Fruit fly (Drosophila melanogaster) whole organism, prepupa: ENCODE measurements around the gene tyf.

Experiments
- CG10631 ChIP-seq: fragments of 200-800 bp; sonication (Bioruptor generic); optimal IDR thresholded peaks from 2 replicates; lab custom pipeline; 2016; ENCODE audit warnings: missing biosample characterization, missing genetic modification characterization
- CG10669 ChIP-seq: fragments of 200-800 bp; sonication (Bioruptor generic); optimal IDR thresholded peaks from 3 replicates; lab custom pipeline; 2018; ENCODE audit warnings: missing biosample characterization, mild to moderate bottlenecking, missing genetic modification characterization, moderate library complexity
- CG11294 ChIP-seq: fragments of 200-800 bp; sonication (Bioruptor generic); IDR thresholded peaks from 2 replicates; pipeline ENCODE4 v1.3.6; 2022; ENCODE audit warnings: missing biosample characterization, missing genetic modification characterization
- CG11762 ChIP-seq: fragments of 200-800 bp; sonication (Bioruptor generic); optimal IDR thresholded peaks from 3 replicates; lab custom pipeline; 2016; ENCODE audit warnings: missing biosample characterization, missing genetic modification characterization; ENCODE audit not compliant: insufficient read depth
- CG1621 ChIP-seq: fragments of 200-800 bp; sonication (Bioruptor generic); optimal IDR thresholded peaks from 3 replicates; lab custom pipeline; 2018; ENCODE audit warnings: missing biosample characterization, mild to moderate bottlenecking, missing genetic modification characterization
- CG16779 ChIP-seq: fragments of 200-800 bp; sonication (Bioruptor generic); optimal IDR thresholded peaks from 3 replicates; lab custom pipeline; 2017; ENCODE audit warnings: missing biosample characterization, mild to moderate bottlenecking, missing genetic modification characterization
- CG34406 ChIP-seq: fragments of 200-800 bp; sonication (Bioruptor generic); optimal IDR thresholded peaks from 3 replicates; lab custom pipeline; 2016; ENCODE audit warnings: missing biosample characterization, missing genetic modification characterization
- CG3919 ChIP-seq: fragments of 200-800 bp; sonication (Bioruptor generic); optimal IDR thresholded peaks from 3 replicates; lab custom pipeline; 2016; ENCODE audit warnings: missing biosample characterization, missing genetic modification characterization
- CG6163 ChIP-seq: fragments of 200-800 bp; sonication (Bioruptor generic); IDR thresholded peaks from 3 replicates; pipeline ENCODE4 v1.3.6; 2022; ENCODE audit warnings: missing biosample characterization, missing genetic modification characterization
- CG6276 ChIP-seq: fragments of 200-800 bp; sonication (Bioruptor generic); optimal IDR thresholded peaks from 2 replicates; lab custom pipeline; 2017; ENCODE audit warnings: missing biosample characterization, mild to moderate bottlenecking, missing genetic modification characterization
- CG6792 ChIP-seq: fragments of 200-800 bp; sonication (Bioruptor generic); optimal IDR thresholded peaks from 3 replicates; lab custom pipeline; 2016; ENCODE audit warnings: missing biosample characterization, missing genetic modification characterization
- CG6808 ChIP-seq: fragments of 200-800 bp; sonication (Bioruptor generic); optimal IDR thresholded peaks from 3 replicates; lab custom pipeline; 2017; ENCODE audit warnings: missing biosample characterization, missing genetic modification characterization, mild to moderate bottlenecking, moderate library complexity, missing genetic modification reagents
- CG7368 ChIP-seq: fragments of 200-800 bp; sonication (Bioruptor generic); optimal IDR thresholded peaks from 3 replicates; lab custom pipeline; 2016; ENCODE audit warnings: missing biosample characterization, missing genetic modification characterization
- CG8119 ChIP-seq: fragments of 200-800 bp; sonication (Bioruptor generic); IDR thresholded peaks from 3 replicates; pipeline ENCODE4 v1.3.6; 2022; ENCODE audit warnings: missing biosample characterization, missing genetic modification characterization
- CG8319 ChIP-seq: fragments of 200-800 bp; sonication (Bioruptor generic); optimal IDR thresholded peaks from 3 replicates; lab custom pipeline; 2016; ENCODE audit warnings: missing biosample characterization, missing genetic modification characterization
- CG9139 ChIP-seq: fragments of 200-800 bp; sonication (Bioruptor generic); optimal IDR thresholded peaks from 3 replicates; lab custom pipeline; 2017; ENCODE audit warnings: missing biosample characterization, mild to moderate bottlenecking, missing genetic modification characterization
- Eip75B ChIP-seq: fragments of 200-800 bp; sonication (Bioruptor generic); optimal IDR thresholded peaks from 3 replicates; lab custom pipeline; 2016; ENCODE audit warnings: missing biosample characterization, missing genetic modification characterization
- Eip78C ChIP-seq: fragments of 200-800 bp; sonication (Bioruptor generic); peaks from one replicate; lab custom pipeline; 2016; ENCODE audit warnings: missing biosample characterization, missing genetic modification characterization
- Eip93F ChIP-seq: fragments of 200-800 bp; sonication (Bioruptor generic); optimal IDR thresholded peaks from 2 replicates; lab custom pipeline; 2016; ENCODE audit warnings: missing biosample characterization, mild to moderate bottlenecking, missing genetic modification characterization
- Ets96B ChIP-seq: fragments of 200-800 bp; optimal IDR thresholded peaks from 2 replicates; lab custom pipeline; 2019; ENCODE audit warnings: missing biosample characterization, mild to moderate bottlenecking, missing genetic modification characterization, moderate library complexity
- Gug ChIP-seq: fragments of 200-800 bp; sonication (Bioruptor generic); IDR thresholded peaks from 2 replicates; pipeline ENCODE4 v1.3.6; 2022; ENCODE audit warnings: missing biosample characterization, missing genetic modification characterization
- Hr38 ChIP-seq: sonication (Bioruptor generic); optimal IDR thresholded peaks from 2 replicates; lab custom pipeline; 2016; ENCODE audit warnings: missing biosample characterization, missing genetic modification characterization
- Hr39 ChIP-seq: fragments of 200-800 bp; sonication (Bioruptor generic); optimal IDR thresholded peaks from 2 replicates; lab custom pipeline; 2016; ENCODE audit warnings: missing biosample characterization, missing genetic modification characterization
- Hr4 ChIP-seq: fragments of 200-800 bp; sonication (Bioruptor generic); optimal IDR thresholded peaks from 3 replicates; lab custom pipeline; 2016; ENCODE audit warnings: missing biosample characterization, missing genetic modification characterization
- Lpt ChIP-seq: fragments of 200-800 bp; sonication (Bioruptor generic); optimal IDR thresholded peaks from 3 replicates; lab custom pipeline; 2016; ENCODE audit warnings: missing biosample characterization, missing genetic modification characterization
- Met ChIP-seq: fragments of 200-800 bp; sonication (Bioruptor generic); optimal IDR thresholded peaks from 3 replicates; lab custom pipeline; 2016; ENCODE audit warnings: missing biosample characterization, missing genetic modification characterization
- Smox ChIP-seq: fragments of 200-800 bp; sonication (Bioruptor generic); optimal IDR thresholded peaks from 3 replicates; lab custom pipeline; 2016; ENCODE audit warnings: missing biosample characterization, missing genetic modification characterization
- Sox15 ChIP-seq: fragments of 200-800 bp; sonication (Bioruptor generic); optimal IDR thresholded peaks from 3 replicates; lab custom pipeline; 2016; ENCODE audit warnings: missing biosample characterization, missing genetic modification characterization
- acj6 ChIP-seq: fragments of 200-800 bp; sonication (Bioruptor generic); optimal IDR thresholded peaks from 3 replicates; lab custom pipeline; 2016; ENCODE audit warnings: missing biosample characterization, missing genetic modification characterization
- cyc ChIP-seq: fragments of 200-800 bp; sonication (Bioruptor generic); optimal IDR thresholded peaks from 3 replicates; lab custom pipeline; 2016; ENCODE audit warnings: missing biosample characterization, missing genetic modification characterization
- dac ChIP-seq: fragments of 200-800 bp; sonication (Bioruptor generic); optimal IDR thresholded peaks from 2 replicates; lab custom pipeline; 2017; ENCODE audit warnings: missing biosample characterization, mild to moderate bottlenecking, missing genetic modification characterization
- dsx ChIP-seq: fragments of 200-800 bp; optimal IDR thresholded peaks from 3 replicates; lab custom pipeline; 2019; ENCODE audit warnings: missing biosample characterization, mild to moderate bottlenecking, missing genetic modification characterization, moderate library complexity; ENCODE audit not compliant: poor library complexity, severe bottlenecking
- eg ChIP-seq: fragments of 200-800 bp; sonication (Bioruptor generic); IDR thresholded peaks from 3 replicates; pipeline ENCODE4 v1.3.6; 2022; ENCODE audit warnings: missing biosample characterization, missing genetic modification characterization
- esn ChIP-seq: fragments of 200-800 bp; sonication (Bioruptor generic); optimal IDR thresholded peaks from 2 replicates; lab custom pipeline; 2016; ENCODE audit warnings: missing biosample characterization, mild to moderate bottlenecking, missing genetic modification characterization, moderate library complexity
- fd85E ChIP-seq: fragments of 200-800 bp; sonication (Bioruptor generic); optimal IDR thresholded peaks from 3 replicates; lab custom pipeline; 2016; ENCODE audit warnings: missing biosample characterization, missing genetic modification characterization
- fkh ChIP-seq: fragments of 200-800 bp; sonication (Bioruptor generic); optimal IDR thresholded peaks from 3 replicates; lab custom pipeline; 2017; ENCODE audit warnings: missing biosample characterization, mild to moderate bottlenecking, missing genetic modification characterization, moderate library complexity
- lz ChIP-seq: fragments of 200-800 bp; sonication (Bioruptor generic); optimal IDR thresholded peaks from 3 replicates; lab custom pipeline; 2016; ENCODE audit warnings: missing biosample characterization, missing genetic modification characterization
- pdm3 ChIP-seq: fragments of 200-800 bp; sonication (Bioruptor generic); optimal IDR thresholded peaks from 3 replicates; lab custom pipeline; 2016; ENCODE audit warnings: missing biosample characterization, missing genetic modification characterization
- salr ChIP-seq, 2 experiments: fragments of 200-800 bp; sonication (Bioruptor generic); optimal IDR thresholded peaks; 3 replicates each; lab custom pipeline; 2016 to 2018; ENCODE audit warnings: missing biosample characterization in 2 of 2, missing genetic modification characterization in 2 of 2, mild to moderate bottlenecking in 1 of 2
- ss ChIP-seq, 2 experiments: fragments of 200-800 bp; sonication (Bioruptor generic); optimal IDR thresholded peaks; 2 replicates in 1 of 2; 3 replicates in 1 of 2; lab custom pipeline; 2017 to 2018; ENCODE audit warnings: mild to moderate bottlenecking in 2 of 2, missing biosample characterization in 2 of 2, missing genetic modification characterization in 2 of 2, moderate library complexity in 1 of 2
- svp ChIP-seq: fragments of 200-800 bp; sonication (Bioruptor generic); peaks from one replicate; lab custom pipeline; 2016; ENCODE audit warnings: missing biosample characterization, missing genetic modification characterization
- topi ChIP-seq: fragments of 200-800 bp; sonication (Bioruptor generic); optimal IDR thresholded peaks from 3 replicates; lab custom pipeline; 2016; ENCODE audit warnings: missing biosample characterization, missing genetic modification characterization
- vri ChIP-seq: fragments of 200-800 bp; sonication (Bioruptor generic); optimal IDR thresholded peaks from 3 replicates; lab custom pipeline; 2016; ENCODE audit warnings: missing biosample characterization, mild to moderate bottlenecking, missing genetic modification characterization

The tyf gene

dm6 chrX:4106756-4107155 lies 10.1 kb upstream of the tyf start (continued):
- TF ChIP-seq ss (GFP tag; optimal IDR thresholded peaks at IDR 0.05; lab: Kevin White, UChicago): peak; percentile 70 to 83
- TF ChIP-seq CG10631 (GFP tag; lab: Kevin White, UChicago): peak; percentile 64
- peak; percentile 18 for TF ChIP-seq CG11762
- TF ChIP-seq CG1621 (tag; lab: Kevin White, UChicago): peak; percentile 72
- TF ChIP-seq Eip93F (GFP tag; lab: Kevin White, UChicago): no peak
- TF ChIP-seq vri (GFP tag; lab: Kevin White, UChicago): no peak
- TF ChIP-seq CG9139: peak; percentile 38
- peak; percentile 51 for TF ChIP-seq Sox15 (GFP tag; lab: Kevin White, UChicago)
- peak; percentile 78 for TF ChIP-seq CG10669 (GFP tag; lab: Kevin White, UChicago)
- peak; percentile 71 for TF ChIP-seq CG7368
- peak; percentile 77 for TF ChIP-seq CG6808
- peak; percentile 63 for TF ChIP-seq topi (GFP tag; lab: Kevin White, UChicago)
- TF ChIP-seq fkh (GFP tag; lab: Kevin White, UChicago): no peak
- TF ChIP-seq lz (GFP tag; lab: Kevin White, UChicago): peak; percentile 67
- peak; percentile 42 for TF ChIP-seq CG16779 (tag; lab: Kevin White, UChicago)
- TF ChIP-seq, all 60 proteins: peak for 51

- TF ChIP-seq CG6792 (GFP tag; lab: Kevin White, UChicago): no peak
- TF ChIP-seq CG9139: no peak
- no peak for TF ChIP-seq pdm3 (GFP tag; lab: Kevin White, UChicago)
- TF ChIP-seq CG6276 (GFP tag; lab: Kevin White, UChicago): no peak
- no peak for TF ChIP-seq CG3919 (GFP tag; lab: Kevin White, UChicago)
- no peak for TF ChIP-seq acj6 (GFP tag; lab: Kevin White, UChicago)
- peak; percentile 49 for TF ChIP-seq Eip93F (GFP tag; lab: Kevin White, UChicago)
- TF ChIP-seq CG34406 (GFP tag; lab: Kevin White, UChicago): no peak
- no peak for TF ChIP-seq dac (GFP tag; lab: Kevin White, UChicago)
- TF ChIP-seq Sox15 (GFP tag; lab: Kevin White, UChicago): no peak
- no peak for TF ChIP-seq cyc (GFP tag; lab: Kevin White, UChicago)
- TF ChIP-seq topi (GFP tag; lab: Kevin White, UChicago): no peak
- no peak for TF ChIP-seq Eip75B (GFP tag; lab: Kevin White, UChicago)
- TF ChIP-seq Gug (GFP tag; lab: Robert Waterston, UW): no peak
- TF ChIP-seq fd85E: no peak
- TF ChIP-seq Eip78C (GFP tag; lab: Kevin White, UChicago): peak; percentile 49
- no peak for TF ChIP-seq Smox (GFP tag; lab: Kevin White, UChicago)
- peak; percentile 16 for TF ChIP-seq svp (GFP tag; lab: Kevin White, UChicago)
- TF ChIP-seq Hr39: no peak
- TF ChIP-seq Hr38 (GFP tag; lab: Kevin White, UChicago): no peak
- TF ChIP-seq CG10631 (GFP tag; lab: Kevin White, UChicago): no peak
- TF ChIP-seq Met: peak; percentile 10
- TF ChIP-seq Lpt (GFP tag; lab: Kevin White, UChicago): no peak
- no peak for TF ChIP-seq CG11294 (GFP tag; lab: Robert Waterston, UW)
- 0 out of 3 replicates have a peak, but pooled peaks have one; percentile 25 for TF ChIP-seq eg
- TF ChIP-seq CG6163: 0 out of 3 replicates have a peak, but pooled peaks have one; percentile 4
- TF ChIP-seq dsx (GFP tag; lab: Kevin White, UChicago): peak; percentile 67
Observed at dm6 chrX:4107261-4108113, 9.3 kb upstream of the tyf start.

dm6 chrX:4108114-4108439 lies 8.7 kb upstream of the tyf start:
- TF ChIP-seq CG8319 (GFP tag; lab: Kevin White, UChicago) (no peak), salr (GFP tag; optimal IDR thresholded peaks at IDR 0.05; lab: Kevin White, UChicago) (peak in 1 of 2 experiments; percentile 32), CG1621 (tag; lab: Kevin White, UChicago) (no peak), Lpt (GFP tag; lab: Kevin White, UChicago) (no peak), Met (no peak), esn (GFP tag; lab: Kevin White, UChicago) (no peak), CG9139 (no peak), CG10631 (GFP tag; lab: Kevin White, UChicago) (peak; percentile 41), CG11294 (GFP tag; lab: Robert Waterston, UW) (no peak), CG34406 (GFP tag; lab: Kevin White, UChicago) (no peak), Eip75B (GFP tag; lab: Kevin White, UChicago) (peak; percentile 14), cyc (GFP tag; lab: Kevin White, UChicago) (peak; percentile 25), topi (GFP tag; lab: Kevin White, UChicago) (peak; percentile 19), acj6 (GFP tag; lab: Kevin White, UChicago) (peak; percentile 22), CG7368 (peak; percentile 26), Hr4 (GFP tag; lab: Kevin White, UChicago) (peak; percentile 55), CG3919 (GFP tag; lab: Kevin White, UChicago) (peak; percentile 3), CG6276 (GFP tag; lab: Kevin White, UChicago) (peak; percentile 48), CG6792 (GFP tag; lab: Kevin White, UChicago) (peak; percentile 6), pdm3 (GFP tag; lab: Kevin White, UChicago) (peak; percentile 51), CG8119 (GFP tag; lab: Robert Waterston, UW) (peak; percentile 34; the same call in 1 of the 3 replicates), Sox15 (GFP tag; lab: Kevin White, UChicago) (no peak), Ets96B (tag; lab: Kevin White, UChicago) (peak; percentile 40), Gug (GFP tag; lab: Robert Waterston, UW) (no peak), Hr39 (no peak), Eip93F (GFP tag; lab: Kevin White, UChicago) (no peak)
